Fruit fly (Drosophila melanogaster) whole organism, prepupa: ENCODE measurements around the gene Polr3E.

Source experiments
- acj6 ChIP-seq: fragments of 200-800 bp; sonication (Bioruptor generic); optimal IDR thresholded peaks from 3 replicates; lab custom pipeline; 2016; ENCODE audit warnings: missing biosample characterization, missing genetic modification characterization
- dsx ChIP-seq: fragments of 200-800 bp; optimal IDR thresholded peaks from 3 replicates; lab custom pipeline; 2019; ENCODE audit warnings: missing biosample characterization, mild to moderate bottlenecking, missing genetic modification characterization, moderate library complexity; ENCODE audit not compliant: poor library complexity, severe bottlenecking
- lz ChIP-seq: fragments of 200-800 bp; sonication (Bioruptor generic); optimal IDR thresholded peaks from 3 replicates; lab custom pipeline; 2016; ENCODE audit warnings: missing biosample characterization, missing genetic modification characterization

DNA sequence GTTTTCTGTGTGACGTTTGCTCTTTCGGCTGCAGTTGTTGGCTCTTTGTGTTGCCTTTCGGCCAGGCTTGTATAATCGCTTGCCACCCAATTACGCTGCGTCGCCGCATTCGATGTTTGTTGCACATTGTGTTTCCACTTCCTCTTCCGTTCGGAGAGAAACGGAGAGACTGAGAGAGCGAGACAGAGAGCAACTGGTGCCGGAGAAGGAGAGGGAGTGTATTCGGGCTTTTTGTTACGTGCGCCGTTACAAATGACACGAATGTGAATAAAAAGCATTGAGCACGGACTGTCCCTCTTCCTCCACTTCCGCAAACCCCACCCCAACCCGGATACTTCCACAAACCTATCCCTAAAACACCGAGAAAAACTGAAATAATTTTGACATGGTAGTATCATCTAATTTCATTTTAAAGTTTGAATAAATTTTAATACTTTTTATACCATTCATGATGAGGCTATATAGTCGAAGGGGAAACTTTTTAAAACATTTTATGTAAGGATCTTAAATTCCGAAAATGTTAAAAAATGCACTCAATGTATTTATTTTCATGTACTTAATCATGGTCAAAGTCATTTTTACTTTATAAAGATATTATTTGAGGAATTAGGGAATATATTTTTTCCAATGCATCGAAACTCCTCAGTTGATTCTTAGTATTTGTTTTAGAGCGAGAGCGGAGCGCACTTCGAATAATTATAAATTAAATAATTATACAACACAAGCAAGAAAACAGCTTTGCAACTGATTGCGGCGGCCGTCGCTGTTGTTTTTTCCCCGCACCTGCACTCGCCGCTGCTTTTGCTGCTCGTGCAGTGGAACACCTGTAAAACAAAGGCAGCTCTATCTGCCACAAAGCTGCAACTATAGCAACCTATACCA lies 28.8 kb downstream of the Polr3E start:
- no peak for TF ChIP-seq dsx (GFP tag; lab: Kevin White, UChicago)
- TF ChIP-seq acj6 (GFP tag; lab: Kevin White, UChicago): peak; percentile 56
- peak; percentile 55 for TF ChIP-seq lz (GFP tag; lab: Kevin White, UChicago)
